Worm (Caenorhabditis elegans) whole organism, L1 larva: Measurements from ENCODE around the gene trf-1.

ENCODE experiments used
- Y116A8C.19 ChIP-seq: sonication (generic microtip); optimal IDR thresholded peaks from 2 replicates; lab custom pipeline; 2016; ENCODE audit warnings: missing compliant biosample characterization, missing genetic modification characterization, borderline replicate concordance
- aly-2 ChIP-seq: fragments of 150-350 bp; optimal IDR thresholded peaks from 2 replicates; lab custom pipeline; 2014; ENCODE audit warnings: missing biosample characterization, missing genetic modification characterization
- ceh-82 ChIP-seq, 3 experiments: fragments of 150-350 bp in 1 of 3; sonication (generic microtip) in 2 of 3; optimal IDR thresholded peaks; 2 replicates each; lab custom pipeline; 2014 to 2017; ENCODE audit warnings: missing biosample characterization in 3 of 3, missing genetic modification characterization in 3 of 3
- ceh-90 ChIP-seq: sonication (generic microtip); optimal IDR thresholded peaks from 2 replicates; lab custom pipeline; 2016; ENCODE audit warnings: missing genetic modification characterization, missing compliant biosample characterization
- dpl-1 ChIP-seq, 3 experiments: fragments of 150-350 bp in 2 of 3; sonication (generic microtip) in 1 of 3; optimal IDR thresholded peaks; 2 replicates each; lab custom pipeline; 2014 to 2017; ENCODE audit warnings: missing biosample characterization in 3 of 3, missing genetic modification characterization in 3 of 3, missing genetic modification reagents in 3 of 3
- efl-1 ChIP-seq, 4 experiments: fragments of 150-350 bp; optimal IDR thresholded peaks in 3 of 4; peaks in 1 of 4; 1 replicate in 1 of 4; 2 replicates in 3 of 4; lab custom pipeline; 2014; ENCODE audit warnings: missing biosample characterization in 2 of 4, missing genetic modification characterization in 2 of 4, missing genetic modification reagents in 2 of 4
- egl-27 ChIP-seq, 2 experiments: fragments of 150-350 bp in 1 of 2; sonication (generic microtip); optimal IDR thresholded peaks; 3 replicates each; lab custom pipeline; 2017 to 2018; ENCODE audit warnings: missing biosample characterization in 2 of 2, missing genetic modification characterization in 2 of 2, missing genetic modification reagents in 2 of 2
- elt-2 ChIP-seq: sonication (generic microtip); optimal IDR thresholded peaks from 2 replicates; lab custom pipeline; 2016; ENCODE audit warnings: missing genetic modification characterization, mild to moderate bottlenecking, inconsistent platforms, missing compliant biosample characterization, missing genetic modification reagents
- fos-1 ChIP-seq: fragments of 150-350 bp; optimal IDR thresholded peaks from 2 replicates; lab custom pipeline; 2014; ENCODE audit warnings: missing biosample characterization, missing genetic modification characterization
- grh-1 ChIP-seq: fragments of 200-800 bp; sonication (Bioruptor generic); IDR thresholded peaks from 2 replicates; pipeline ENCODE4 v1.3.6; 2022; ENCODE audit warnings: missing genetic modification reagents, missing genetic modification characterization, missing compliant biosample characterization
- hlh-4 ChIP-seq: sonication (generic microtip); optimal IDR thresholded peaks from 2 replicates; lab custom pipeline; 2016; ENCODE audit warnings: mild to moderate bottlenecking, missing genetic modification characterization, missing compliant biosample characterization
- hpl-2 ChIP-seq: fragments of 150-350 bp; optimal IDR thresholded peaks from 2 replicates; lab custom pipeline; 2014; ENCODE audit warnings: missing biosample characterization, missing genetic modification reagents, missing genetic modification characterization
- lin-14 ChIP-seq: fragments of 200-800 bp; sonication (Bioruptor generic); optimal IDR thresholded peaks from 2 replicates; lab custom pipeline; 2018; ENCODE audit warnings: mild to moderate bottlenecking, missing genetic modification characterization, moderate library complexity, missing compliant biosample characterization
- lin-39 ChIP-seq: fragments of 150-350 bp; optimal IDR thresholded peaks from 2 replicates; lab custom pipeline; 2014; ENCODE audit warnings: missing biosample characterization, missing genetic modification reagents, missing genetic modification characterization
- lir-3 ChIP-seq: sonication (generic microtip); optimal IDR thresholded peaks from 2 replicates; lab custom pipeline; 2016; ENCODE audit warnings: mild to moderate bottlenecking, missing genetic modification characterization, moderate library complexity, missing compliant biosample characterization; ENCODE audit not compliant: poor library complexity
- lsy-2 ChIP-seq, 2 experiments: fragments of 150-350 bp; optimal IDR thresholded peaks; 2 replicates each; lab custom pipeline; 2014; ENCODE audit warnings: missing biosample characterization in 2 of 2, missing genetic modification characterization in 2 of 2
- mab-9 ChIP-seq: fragments of 200-800 bp; sonication (Bioruptor generic); IDR thresholded peaks from 2 replicates; pipeline ENCODE4 v1.3.6; 2022; ENCODE audit warnings: missing genetic modification reagents, missing genetic modification characterization, missing compliant biosample characterization
- mdl-1 ChIP-seq, 2 experiments: fragments of 150-350 bp; optimal IDR thresholded peaks; 2 replicates each; lab custom pipeline; 2014 to 2017; ENCODE audit warnings: missing biosample characterization in 2 of 2, missing genetic modification characterization in 2 of 2, inconsistent platforms in 1 of 2
- mef-2 ChIP-seq: fragments of 150-350 bp; optimal IDR thresholded peaks from 2 replicates; lab custom pipeline; 2014; ENCODE audit warnings: missing biosample characterization, missing genetic modification characterization
- nhr-11 ChIP-seq: fragments of 150-350 bp; optimal IDR thresholded peaks from 2 replicates; lab custom pipeline; 2014; ENCODE audit warnings: missing biosample characterization, missing genetic modification characterization
- nhr-19 ChIP-seq: fragments of 200-800 bp; sonication (Bioruptor generic); conservative IDR thresholded peaks from 2 replicates; pipeline ENCODE4 v1.3.6; 2022; ENCODE audit warnings: missing genetic modification characterization, missing compliant biosample characterization
- nhr-71 ChIP-seq: sonication (generic microtip); optimal IDR thresholded peaks from 2 replicates; lab custom pipeline; 2016; ENCODE audit warnings: mild to moderate bottlenecking, missing genetic modification characterization, moderate library complexity, missing compliant biosample characterization
- nhr-77 ChIP-seq: fragments of 150-350 bp; optimal IDR thresholded peaks from 2 replicates; lab custom pipeline; 2014; ENCODE audit warnings: missing biosample characterization, missing genetic modification characterization
- nhr-85 ChIP-seq: sonication (generic microtip); peaks from one replicate; lab custom pipeline; 2016; ENCODE audit warnings: missing genetic modification characterization, inconsistent platforms, missing compliant biosample characterization
- nhr-90 ChIP-seq: sonication (generic microtip); optimal IDR thresholded peaks from 2 replicates; lab custom pipeline; 2016; ENCODE audit warnings: mild to moderate bottlenecking, missing genetic modification characterization, missing compliant biosample characterization; ENCODE audit not compliant: poor library complexity
- pax-3 ChIP-seq: fragments of 200-800 bp; sonication (Bioruptor generic); optimal IDR thresholded peaks from 2 replicates; lab custom pipeline; 2018; ENCODE audit warnings: mild to moderate bottlenecking, missing genetic modification characterization, moderate library complexity, missing compliant biosample characterization
- rnt-1 ChIP-seq: sonication (generic microtip); optimal IDR thresholded peaks from 2 replicates; lab custom pipeline; 2016; ENCODE audit warnings: mild to moderate bottlenecking, missing genetic modification characterization, moderate library complexity, missing compliant biosample characterization
- snu-23 ChIP-seq: sonication (generic microtip); optimal IDR thresholded peaks from 2 replicates; lab custom pipeline; 2016; ENCODE audit warnings: missing genetic modification characterization, missing compliant biosample characterization
- unc-30 ChIP-seq: sonication (generic microtip); optimal IDR thresholded peaks from 2 replicates; lab custom pipeline; 2017; ENCODE audit warnings: missing biosample characterization, missing genetic modification characterization
- unc-86 ChIP-seq: sonication (generic microtip); optimal IDR thresholded peaks from 2 replicates; lab custom pipeline; 2016; ENCODE audit warnings: missing genetic modification characterization, missing compliant biosample characterization
- xbp-1 ChIP-seq: sonication (generic microtip); optimal IDR thresholded peaks from 2 replicates; lab custom pipeline; 2016; ENCODE audit warnings: missing genetic modification characterization, missing compliant biosample characterization
- zag-1 ChIP-seq: fragments of 150-350 bp; optimal IDR thresholded peaks from 2 replicates; lab custom pipeline; 2014; ENCODE audit warnings: missing biosample characterization, missing genetic modification characterization

trf-1 gene

DNA sequence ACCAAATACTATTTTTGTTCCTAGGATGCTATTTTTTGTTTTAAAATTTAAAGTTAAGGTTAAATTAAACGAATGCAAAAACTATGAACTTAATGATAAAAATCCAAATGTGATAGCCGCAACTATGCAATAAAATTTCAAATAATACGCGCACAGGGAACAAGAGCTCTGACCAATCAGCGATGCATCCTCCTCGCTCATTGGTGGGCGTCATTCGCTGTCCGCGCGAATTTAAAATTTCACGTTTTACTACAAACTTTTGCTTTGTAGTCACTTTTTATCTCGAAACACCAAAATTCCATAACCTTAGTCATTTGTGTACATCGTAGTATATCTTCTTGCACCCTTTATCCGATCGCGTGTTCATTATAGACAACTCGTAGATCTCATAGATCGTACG lies 47.1 kb upstream of the trf-1 start:
- TF ChIP-seq ceh-90 (tag; lab: Kevin White, UChicago) (no peak), xbp-1 (peak; percentile 57), ceh-82 (tag; optimal IDR thresholded peaks at IDR 0.05; lab: Kevin White, UChicago) (no peak), dpl-1 (GFP tag; optimal IDR thresholded peaks at IDR 0.05; lab: Kevin White, UChicago) (no peak), efl-1 (optimal IDR thresholded peaks at IDR 0.05; lab: Kevin White, UChicago) (no peak), efl-1 (GFP tag; optimal IDR thresholded peaks at IDR 0.05 in 1 of 2; lab: Kevin White, UChicago) (peak in 1 of 2 experiments; percentile 7), mab-9 (no peak), zag-1 (tag; lab: Kevin White, UChicago) (no peak)

DNA sequence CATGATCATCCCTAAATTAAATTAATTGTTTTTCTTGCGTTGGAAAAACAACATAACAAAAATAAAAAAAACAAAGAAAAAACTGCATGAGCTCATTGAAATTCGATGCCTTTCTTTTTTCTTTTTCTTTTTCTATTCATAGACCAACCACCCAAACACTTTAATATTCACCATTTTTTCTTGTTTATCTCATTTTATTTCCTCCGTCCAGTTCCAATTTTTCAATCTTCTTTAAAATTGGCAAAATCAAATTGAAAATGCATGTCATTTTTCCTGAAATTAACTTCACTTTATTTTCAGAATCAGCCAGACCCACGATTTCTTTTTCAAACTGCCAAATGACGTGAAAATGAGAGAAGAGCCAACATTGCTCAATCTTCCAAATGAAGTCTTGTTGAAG lies 44.4 kb upstream of the trf-1 start, which contains the start of gene T03F6.4:
Gene T03F6.4, plus strand, starts transcription at position 301 of the 400 bp plus-strand sequence.
- TF ChIP-seq mef-2 (no peak), Y116A8C.19 (tag; lab: Kevin White, UChicago) (no peak), hpl-2 (GFP tag; lab: Kevin White, UChicago) (no peak), efl-1 (optimal IDR thresholded peaks at IDR 0.05; lab: Kevin White, UChicago) (no peak), efl-1 (GFP tag; optimal IDR thresholded peaks at IDR 0.05 in 1 of 2; lab: Kevin White, UChicago) (no peak), dpl-1 (GFP tag; optimal IDR thresholded peaks at IDR 0.05; lab: Kevin White, UChicago) (no peak), unc-86 (tag; lab: Kevin White, UChicago) (no peak), nhr-90 (tag; lab: Kevin White, UChicago) (no peak), nhr-77 (tag; lab: Kevin White, UChicago) (no peak), grh-1 (GFP tag; lab: Robert Waterston, UW) (no peak), egl-27 (tag; optimal IDR thresholded peaks at IDR 0.05; lab: Kevin White, UChicago) (no peak), nhr-71 (tag; lab: Kevin White, UChicago) (no peak), nhr-11 (tag; lab: Kevin White, UChicago) (no peak), hlh-4 (tag; lab: Kevin White, UChicago) (no peak), snu-23 (no peak), fos-1 (tag; lab: Kevin White, UChicago) (no peak)

DNA sequence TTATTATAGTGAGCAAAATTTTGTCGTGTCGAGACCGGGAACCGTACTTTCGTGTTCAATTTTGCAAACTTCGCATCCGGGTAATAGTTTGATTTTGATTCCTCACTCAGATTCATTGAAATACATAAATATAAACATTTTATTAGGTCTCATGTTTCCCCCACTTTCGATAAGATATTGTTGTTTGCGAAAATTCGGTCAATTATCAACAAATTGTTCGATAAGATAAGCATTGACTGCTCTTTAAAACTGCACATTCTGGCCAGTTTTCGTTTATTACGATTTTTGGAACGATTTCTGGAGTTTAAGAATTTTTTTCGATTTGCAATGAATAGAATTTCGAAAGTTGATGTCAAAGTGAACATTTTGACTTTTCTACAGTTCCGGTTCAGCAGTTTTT lies 41.6 kb upstream of the trf-1 start:
- TF ChIP-seq rnt-1 (tag; lab: Kevin White, UChicago) = no peak
- TF ChIP-seq elt-2 (tag; lab: Kevin White, UChicago) = peak; percentile 73
- TF ChIP-seq, all 84 proteins: peak for 1

DNA sequence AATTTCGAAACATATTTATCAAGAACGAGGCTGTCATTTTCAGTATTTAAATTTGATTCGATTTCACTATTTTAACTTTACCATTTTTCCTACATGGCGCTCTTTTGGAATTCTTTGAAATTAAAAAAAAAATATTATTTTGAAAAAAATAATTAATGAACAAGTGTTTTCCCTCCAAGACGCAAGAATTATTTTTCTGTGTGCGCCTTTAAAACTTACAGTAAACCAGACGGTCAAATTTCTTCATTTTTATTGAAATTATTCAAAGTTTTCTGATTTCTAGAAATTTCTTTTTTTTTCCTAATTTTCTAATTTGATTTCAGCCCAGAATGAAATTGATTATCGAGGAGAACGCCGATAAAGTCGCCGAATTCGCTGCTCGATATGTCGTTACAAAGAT lies 41.2 kb upstream of the trf-1 start, which contains the start of gene T03F6.3:
Gene T03F6.3, plus strand, starts transcription at position 318 of the 400 bp plus-strand sequence.
- TF ChIP-seq lin-14 (GFP tag; lab: Kevin White, UChicago) = no peak
- no peak for TF ChIP-seq lsy-2 (tag; optimal IDR thresholded peaks at IDR 0.05; lab: Kevin White, UChicago)
- no peak for TF ChIP-seq unc-30 (tag; lab: Kevin White, UChicago)
- TF ChIP-seq lin-39 (tag; lab: Kevin White, UChicago) = no peak
- no peak for TF ChIP-seq lir-3 (tag; lab: Kevin White, UChicago)
- no peak for TF ChIP-seq aly-2 (tag; lab: Kevin White, UChicago)
- TF ChIP-seq mdl-1 (tag; optimal IDR thresholded peaks at IDR 0.05; lab: Kevin White, UChicago) = no peak

DNA sequence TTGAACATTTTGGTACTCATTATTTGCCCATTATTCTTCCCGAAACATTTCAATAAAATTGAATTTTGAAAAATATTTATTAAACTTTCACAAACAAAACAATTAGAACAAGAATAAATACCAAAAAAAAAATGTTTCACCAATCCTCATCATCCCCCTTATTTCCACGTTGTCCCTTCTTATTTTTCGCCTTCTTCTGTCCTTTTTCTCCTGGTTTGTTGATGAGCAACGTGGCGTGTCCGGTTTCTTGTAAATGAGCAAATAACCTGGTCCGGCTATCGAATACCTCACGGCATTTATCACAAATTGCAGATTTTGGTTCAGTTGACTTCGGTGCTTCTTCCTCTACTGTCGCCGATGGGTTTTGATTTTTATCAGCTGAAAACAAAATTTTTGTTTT lies 39.5 kb upstream of the trf-1 start:
- TF ChIP-seq efl-1 (optimal IDR thresholded peaks at IDR 0.05; lab: Kevin White, UChicago) = no peak
- peak in 1 of 2 experiments; percentile 66 for TF ChIP-seq efl-1 (GFP tag; optimal IDR thresholded peaks at IDR 0.05 in 1 of 2; lab: Kevin White, UChicago)
- TF ChIP-seq nhr-85 (tag; lab: Kevin White, UChicago) = peak; percentile 65
- no peak for TF ChIP-seq pax-3 (tag; lab: Kevin White, UChicago)

DNA sequence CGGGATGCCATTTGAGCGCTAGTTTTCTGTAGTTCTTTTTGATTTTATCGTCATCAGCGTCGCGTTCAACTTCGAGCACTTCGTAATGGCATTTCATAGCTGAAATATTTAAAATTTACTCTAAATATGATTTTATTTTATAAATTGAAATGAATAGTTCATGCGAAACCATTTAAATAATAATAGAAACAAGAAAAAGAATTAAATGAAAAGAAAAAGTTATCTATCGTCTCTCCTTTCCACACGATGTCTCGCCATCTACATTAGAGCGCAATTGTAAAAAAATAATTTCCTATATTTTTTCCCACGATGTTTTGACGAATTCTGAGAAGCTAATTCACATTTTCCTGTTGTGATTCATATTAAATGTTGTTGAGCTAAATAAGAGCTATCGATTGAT lies 37.0 kb upstream of the trf-1 start, which contains the start of gene dnj-17:
Gene dnj-17, minus strand, starts transcription at position 101 of the 400 bp plus-strand sequence.
- TF ChIP-seq nhr-19 (GFP tag; lab: Robert Waterston, UW) = no peak
- TF ChIP-seq efl-1 (optimal IDR thresholded peaks at IDR 0.05; lab: Kevin White, UChicago) = no peak
- TF ChIP-seq efl-1 (GFP tag; optimal IDR thresholded peaks at IDR 0.05 in 1 of 2; lab: Kevin White, UChicago) = peak; percentile 27 to 74
- TF ChIP-seq, all 84 proteins: peak for 1
